Worm (Caenorhabditis elegans) whole organism, mixed stage, embryonic: ENCODE results near the gene T22F7.4.

Source experiments
- M03D4.4 ChIP-seq: sonication (generic microtip); optimal IDR thresholded peaks from 2 replicates; lab custom pipeline; 2017; ENCODE audit warnings: mild to moderate bottlenecking, missing genetic modification characterization, missing compliant biosample characterization
- bed-3 ChIP-seq: fragments of 200-800 bp; sonication (Bioruptor generic); optimal IDR thresholded peaks from 3 replicates; lab custom pipeline; 2018; ENCODE audit warnings: mild to moderate bottlenecking, missing genetic modification characterization, moderate library complexity, missing compliant biosample characterization
- blmp-1 ChIP-seq: fragments of 150-350 bp; optimal IDR thresholded peaks from 2 replicates; lab custom pipeline; 2014; ENCODE audit warnings: missing biosample characterization, missing genetic modification characterization
- ceh-39 ChIP-seq: fragments of 150-350 bp; optimal IDR thresholded peaks from 2 replicates; lab custom pipeline; 2014; ENCODE audit warnings: missing biosample characterization, missing genetic modification characterization
- ceh-43 ChIP-seq: fragments of 200-800 bp; sonication (Bioruptor generic); optimal IDR thresholded peaks from 2 replicates; lab custom pipeline; 2018; ENCODE audit warnings: mild to moderate bottlenecking, missing genetic modification characterization, moderate library complexity, missing compliant biosample characterization
- ceh-83 ChIP-seq: fragments of 200-800 bp; sonication (Bioruptor generic); optimal IDR thresholded peaks from 2 replicates; lab custom pipeline; 2018; ENCODE audit warnings: mild to moderate bottlenecking, missing genetic modification characterization, missing compliant biosample characterization
- ces-1 ChIP-seq: fragments of 150-350 bp; optimal IDR thresholded peaks from 2 replicates; lab custom pipeline; 2014; ENCODE audit warnings: missing biosample characterization, missing genetic modification reagents, missing genetic modification characterization
- cnd-1 ChIP-seq: fragments of 200-800 bp; sonication (Bioruptor generic); optimal IDR thresholded peaks from 2 replicates; lab custom pipeline; 2018; ENCODE audit warnings: mild to moderate bottlenecking, missing genetic modification characterization, missing compliant biosample characterization
- drap-1 ChIP-seq: fragments of 200-800 bp; sonication (Bioruptor generic); optimal IDR thresholded peaks from 3 replicates; lab custom pipeline; 2018; ENCODE audit warnings: mild to moderate bottlenecking, missing genetic modification characterization, missing compliant biosample characterization
- elt-1 ChIP-seq: sonication (generic microtip); optimal IDR thresholded peaks from 2 replicates; lab custom pipeline; 2017; ENCODE audit warnings: missing genetic modification characterization, mild to moderate bottlenecking, missing compliant biosample characterization, antibody characterized with exemption, moderate library complexity, borderline replicate concordance; ENCODE audit not compliant: insufficient read depth
- elt-3 ChIP-seq: fragments of 150-350 bp; optimal IDR thresholded peaks from 2 replicates; lab custom pipeline; 2014; ENCODE audit warnings: missing biosample characterization, missing genetic modification characterization
- flh-1 ChIP-seq: fragments of 200-800 bp; sonication (Bioruptor generic); optimal IDR thresholded peaks from 2 replicates; lab custom pipeline; 2018; ENCODE audit warnings: mild to moderate bottlenecking, missing genetic modification characterization, moderate library complexity, missing compliant biosample characterization
- ham-2 ChIP-seq: fragments of 200-800 bp; sonication (Bioruptor generic); optimal IDR thresholded peaks from 2 replicates; lab custom pipeline; 2018; ENCODE audit warnings: mild to moderate bottlenecking, missing genetic modification characterization, missing compliant biosample characterization
- hlh-1 ChIP-seq: fragments of 150-350 bp; optimal IDR thresholded peaks from 2 replicates; lab custom pipeline; 2014; ENCODE audit warnings: missing biosample characterization, missing genetic modification reagents, missing genetic modification characterization
- lin-13 ChIP-seq: fragments of 150-350 bp; optimal IDR thresholded peaks from 2 replicates; lab custom pipeline; 2014; ENCODE audit warnings: missing biosample characterization, missing genetic modification characterization
- lin-32 ChIP-seq: fragments of 200-800 bp; sonication (Bioruptor generic); optimal IDR thresholded peaks from 2 replicates; lab custom pipeline; 2018; ENCODE audit warnings: mild to moderate bottlenecking, missing genetic modification characterization, missing compliant biosample characterization
- lsy-2 ChIP-seq: fragments of 150-350 bp; optimal IDR thresholded peaks from 2 replicates; lab custom pipeline; 2014; ENCODE audit warnings: missing biosample characterization, missing genetic modification characterization
- mab-5 ChIP-seq: fragments of 150-350 bp; optimal IDR thresholded peaks from 2 replicates; lab custom pipeline; 2014; ENCODE audit warnings: missing biosample characterization, missing genetic modification characterization
- mep-1 ChIP-seq: fragments of 150-350 bp; optimal IDR thresholded peaks from 2 replicates; lab custom pipeline; 2017; ENCODE audit warnings: missing biosample characterization, missing genetic modification reagents, missing genetic modification characterization, inconsistent platforms
- mls-2 ChIP-seq: sonication (generic microtip); optimal IDR thresholded peaks from 2 replicates; lab custom pipeline; 2016; ENCODE audit warnings: mild to moderate bottlenecking, missing genetic modification characterization, moderate library complexity, missing compliant biosample characterization
- nhr-12 ChIP-seq: fragments of 150-350 bp; optimal IDR thresholded peaks from 2 replicates; lab custom pipeline; 2014; ENCODE audit warnings: missing biosample characterization, missing genetic modification characterization
- nhr-2 ChIP-seq: fragments of 150-350 bp; optimal IDR thresholded peaks from 2 replicates; lab custom pipeline; 2014; ENCODE audit warnings: missing biosample characterization, missing genetic modification characterization
- nhr-237 ChIP-seq: fragments of 150-350 bp; optimal IDR thresholded peaks from 2 replicates; lab custom pipeline; 2014; ENCODE audit warnings: missing biosample characterization, missing genetic modification characterization
- nhr-28 ChIP-seq: fragments of 150-350 bp; optimal IDR thresholded peaks from 2 replicates; lab custom pipeline; 2014; ENCODE audit warnings: missing biosample characterization, missing genetic modification characterization
- nhr-76 ChIP-seq: sonication (generic microtip); optimal IDR thresholded peaks from 2 replicates; lab custom pipeline; 2017; ENCODE audit warnings: missing biosample characterization, missing genetic modification characterization
- pha-4 ChIP-seq: fragments of 150-350 bp; optimal IDR thresholded peaks from 2 replicates; lab custom pipeline; 2018; ENCODE audit warnings: missing biosample characterization, missing genetic modification reagents, missing genetic modification characterization
- sem-2 ChIP-seq: fragments of 200-800 bp; sonication (Bioruptor generic); optimal IDR thresholded peaks from 2 replicates; lab custom pipeline; 2018; ENCODE audit warnings: mild to moderate bottlenecking, missing genetic modification characterization, missing compliant biosample characterization
- snpc-4 ChIP-seq: fragments of 150-350 bp; optimal IDR thresholded peaks from 2 replicates; lab custom pipeline; 2014; ENCODE audit warnings: missing biosample characterization, missing genetic modification characterization
- sptf-1 ChIP-seq: sonication (generic microtip); optimal IDR thresholded peaks from 2 replicates; lab custom pipeline; 2017; ENCODE audit warnings: mild to moderate bottlenecking, missing genetic modification characterization, moderate library complexity, missing compliant biosample characterization
- tbx-8 ChIP-seq: fragments of 200-800 bp; sonication (Bioruptor generic); optimal IDR thresholded peaks from 2 replicates; lab custom pipeline; 2018; ENCODE audit warnings: mild to moderate bottlenecking, missing genetic modification characterization, moderate library complexity, missing compliant biosample characterization
- unc-120 ChIP-seq: sonication (generic microtip); optimal IDR thresholded peaks from 2 replicates; lab custom pipeline; 2017; ENCODE audit warnings: missing genetic modification characterization, missing compliant biosample characterization; ENCODE audit not compliant: poor library complexity, severe bottlenecking
- unc-39 ChIP-seq: fragments of 150-350 bp; optimal IDR thresholded peaks from 2 replicates; lab custom pipeline; 2014; ENCODE audit warnings: missing biosample characterization, missing genetic modification characterization
- unc-62 ChIP-seq: fragments of 150-350 bp; optimal IDR thresholded peaks from 2 replicates; lab custom pipeline; 2014; ENCODE audit warnings: missing biosample characterization, missing genetic modification reagents, missing genetic modification characterization
- zip-8 ChIP-seq: fragments of 150-350 bp; optimal IDR thresholded peaks from 2 replicates; lab custom pipeline; 2014; ENCODE audit warnings: missing biosample characterization, missing genetic modification characterization
- ztf-11 ChIP-seq: fragments of 150-350 bp; optimal IDR thresholded peaks from 2 replicates; lab custom pipeline; 2014; ENCODE audit warnings: missing biosample characterization, missing genetic modification characterization

Gene T22F7.4

DNA sequence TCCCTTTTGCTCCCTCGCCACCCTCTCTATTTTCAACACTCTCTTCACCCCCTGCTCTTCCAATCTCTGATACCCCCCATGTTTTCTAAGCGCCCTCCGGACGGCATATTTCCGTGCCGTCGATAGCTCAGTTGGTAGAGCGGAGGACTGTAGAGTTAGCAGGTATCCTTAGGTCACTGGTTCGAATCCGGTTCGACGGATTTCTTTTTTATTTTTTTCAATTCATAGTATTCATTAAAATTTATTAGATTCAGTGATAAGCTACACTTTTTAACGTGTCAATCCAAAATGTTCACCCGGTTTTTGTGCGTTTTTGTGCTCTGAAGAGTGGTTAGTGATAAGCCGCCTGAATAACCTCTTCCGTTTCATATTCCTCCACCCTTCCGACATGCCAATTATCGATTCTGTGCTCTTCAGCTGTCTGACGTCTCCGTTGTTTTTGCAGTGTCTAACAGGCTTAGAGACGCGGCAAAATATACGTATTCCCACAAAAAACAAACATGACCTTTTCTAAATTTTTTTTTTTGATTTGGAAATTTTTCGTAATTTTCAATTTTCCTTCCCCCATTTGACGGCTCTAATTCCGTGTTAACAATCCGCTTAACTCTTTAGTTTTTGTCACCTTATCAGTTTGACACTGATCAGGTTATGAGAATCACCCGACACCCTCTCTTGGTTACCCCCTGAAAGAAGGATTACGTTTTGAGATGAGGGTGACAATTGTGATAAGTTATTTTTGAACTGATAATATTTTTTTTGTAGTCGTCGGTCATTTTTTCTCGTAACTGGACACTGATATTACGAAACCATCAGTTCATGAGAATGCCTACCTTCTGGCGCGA, 8.8 kb upstream of the T22F7.4 start:
- TF ChIP-seq lin-32 (GFP tag; lab: Kevin White, UChicago) (peak; percentile 61), M03D4.4 (peak; percentile 85), sem-2 (peak; percentile 68), zip-8 (tag; lab: Kevin White, UChicago) (no peak), nhr-2 (tag; lab: Kevin White, UChicago) (no peak), unc-120 (tag; lab: Kevin White, UChicago) (peak; percentile 49), lin-13 (tag; lab: Kevin White, UChicago) (no peak), ceh-43 (peak; percentile 61), nhr-28 (no peak), blmp-1 (tag; lab: Kevin White, UChicago) (no peak), elt-1 (tag; lab: Kevin White, UChicago) (no peak), nhr-12 (tag; lab: Kevin White, UChicago) (no peak), ztf-11 (tag; lab: Kevin White, UChicago) (no peak), pha-4 (no peak), ces-1 (GFP tag; lab: Kevin White, UChicago) (no peak), snpc-4 (tag; lab: Kevin White, UChicago) (no peak), mls-2 (tag; lab: Kevin White, UChicago) (peak; percentile 85), mep-1 (tag; lab: Kevin White, UChicago) (peak; percentile 7), nhr-237 (tag; lab: Kevin White, UChicago) (no peak), sptf-1 (peak; percentile 90), nhr-76 (no peak), unc-39 (tag; lab: Kevin White, UChicago) (no peak), drap-1 (GFP tag; lab: Kevin White, UChicago) (peak; percentile 63), elt-3 (tag; lab: Kevin White, UChicago) (no peak), unc-62 (GFP tag; lab: Kevin White, UChicago) (no peak), tbx-8 (GFP tag; lab: Kevin White, UChicago) (peak; percentile 55), ceh-39 (peak; percentile 78), lsy-2 (tag; lab: Kevin White, UChicago) (no peak), ham-2 (peak; percentile 50), ceh-83 (GFP tag; lab: Kevin White, UChicago) (peak; percentile 69), hlh-1 (tag; lab: Kevin White, UChicago) (no peak), mab-5 (no peak), flh-1 (peak; percentile 48), bed-3 (GFP tag; lab: Kevin White, UChicago) (peak; percentile 44), cnd-1 (tag; lab: Kevin White, UChicago) (peak; percentile 82)

DNA sequence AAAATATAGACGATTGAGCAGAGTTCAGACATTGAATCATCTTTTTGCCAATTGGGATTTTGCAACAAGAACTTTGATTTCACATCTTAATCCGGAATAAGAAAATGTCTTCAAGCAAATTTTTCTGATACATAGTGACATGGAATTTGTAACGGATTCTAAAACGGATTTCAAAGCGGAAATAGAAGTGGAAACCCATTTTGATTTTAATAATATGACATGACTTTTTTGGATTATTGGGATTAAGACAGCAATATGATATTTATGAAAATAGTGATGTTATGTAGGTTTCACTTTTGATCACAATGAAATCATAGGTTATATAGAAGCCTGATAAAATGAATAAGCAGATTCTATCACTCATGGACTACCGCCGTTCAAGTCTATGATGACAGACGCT, 5.4 kb upstream of the T22F7.4 start:
- TF ChIP-seq M03D4.4 (no peak), ces-1 (GFP tag; lab: Kevin White, UChicago) (no peak), elt-1 (tag; lab: Kevin White, UChicago) (no peak), ztf-11 (tag; lab: Kevin White, UChicago) (no peak), mep-1 (tag; lab: Kevin White, UChicago) (no peak), mls-2 (tag; lab: Kevin White, UChicago) (no peak), elt-3 (tag; lab: Kevin White, UChicago) (no peak), ceh-43 (no peak), ham-2 (no peak), sem-2 (no peak), flh-1 (no peak), hlh-1 (tag; lab: Kevin White, UChicago) (no peak), tbx-8 (GFP tag; lab: Kevin White, UChicago) (no peak), nhr-237 (tag; lab: Kevin White, UChicago) (no peak), blmp-1 (tag; lab: Kevin White, UChicago) (no peak), lin-32 (GFP tag; lab: Kevin White, UChicago) (no peak), lin-13 (tag; lab: Kevin White, UChicago) (no peak), nhr-2 (tag; lab: Kevin White, UChicago) (no peak), cnd-1 (tag; lab: Kevin White, UChicago) (no peak)

DNA sequence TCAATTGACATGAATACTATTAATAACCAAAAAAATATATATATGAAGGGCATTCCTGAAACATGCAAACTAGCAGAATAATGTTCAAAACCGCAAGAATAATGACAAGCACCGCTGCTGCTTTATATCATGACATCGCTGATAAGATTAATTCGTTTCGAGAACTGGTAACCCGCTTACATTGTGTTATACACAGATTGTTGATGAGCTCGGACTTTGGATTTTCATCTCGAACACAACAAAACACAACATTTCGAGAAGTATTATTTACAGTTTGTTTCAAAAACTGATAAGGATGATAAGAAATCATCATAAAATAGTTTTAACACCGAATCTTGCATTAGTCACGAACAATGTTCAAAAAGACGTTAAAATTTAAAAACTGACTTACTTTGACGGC, 4.2 kb upstream of the T22F7.4 start:
- TF ChIP-seq blmp-1 (tag; lab: Kevin White, UChicago) (no peak), sptf-1 (no peak), ham-2 (no peak), nhr-28 (no peak), ceh-39 (no peak), ceh-83 (GFP tag; lab: Kevin White, UChicago) (no peak), mab-5 (no peak), drap-1 (GFP tag; lab: Kevin White, UChicago) (no peak), unc-120 (tag; lab: Kevin White, UChicago) (no peak), mls-2 (tag; lab: Kevin White, UChicago) (no peak), M03D4.4 (no peak), elt-3 (tag; lab: Kevin White, UChicago) (no peak), lin-13 (tag; lab: Kevin White, UChicago) (no peak), elt-1 (tag; lab: Kevin White, UChicago) (no peak), snpc-4 (tag; lab: Kevin White, UChicago) (no peak), flh-1 (no peak), pha-4 (no peak), lin-32 (GFP tag; lab: Kevin White, UChicago) (no peak), mep-1 (tag; lab: Kevin White, UChicago) (no peak)
